Fruit fly (Drosophila melanogaster) whole organism, larva: Measurements from ENCODE around the gene CG42367.

Experiments used
- noc ChIP-seq: fragments of 200-800 bp; sonication (Bioruptor generic); optimal IDR thresholded peaks from 3 replicates; lab custom pipeline; 2019; ENCODE audit warnings: missing biosample characterization, mild to moderate bottlenecking, missing genetic modification characterization, moderate library complexity

Gene CG42367

dm6 chr2L:9915011-9915850 lies 15.1 kb upstream of the CG42367 start, which contains the start of gene yip2:
Gene yip2 (plus strand): TSS chr2L:9915253.
- peak; percentile 70 for TF ChIP-seq noc (tag; lab: Kevin White, UChicago)

dm6 chr2L:9918020-9918959 lies 12.1 kb upstream of the CG42367 start, which contains the start of the genes CG5885 and CG4598:
Gene CG5885 (minus strand): TSS chr2L:9918330.
Gene CG4598 (plus strand): TSS chr2L:9918618.
- TF ChIP-seq noc (tag; lab: Kevin White, UChicago) = peak; percentile 68

- TF ChIP-seq noc (tag; lab: Kevin White, UChicago) = no peak
These were observed 11.2 kb upstream of the CG42367 start for dm6 chr2L:9919218-9919617.

dm6 chr2L:9919949-9920348 lies 10.4 kb upstream of the CG42367 start, which contains the start of gene CG4594:
Gene CG4594 (plus strand): TSS chr2L:9920160.
- no peak for TF ChIP-seq noc (tag; lab: Kevin White, UChicago)

dm6 chr2L:9921401-9921800 lies 9.0 kb upstream of the CG42367 start, which contains the start of gene CG4592:
Gene CG4592 (plus strand): TSS chr2L:9921633.
- no peak for TF ChIP-seq noc (tag; lab: Kevin White, UChicago)

dm6 chr2L:9924765-9925164 lies 5.6 kb upstream of the CG42367 start, which contains the start of the genes TbCMF46 and CG42366:
Gene TbCMF46 (minus strand): TSS chr2L:9924865.
Gene CG42366 (plus strand): TSS chr2L:9925161.
- TF ChIP-seq noc (tag; lab: Kevin White, UChicago) = no peak

- no peak for TF ChIP-seq noc (tag; lab: Kevin White, UChicago)
These were observed 2.7 kb downstream of the CG42367 start, which contains the start of gene Cpr30F for dm6 chr2L:9933063-9933462. Gene Cpr30F (minus strand): TSS chr2L:9933163.

- TF ChIP-seq noc (tag; lab: Kevin White, UChicago) = no peak
These were observed 7.5 kb downstream of the CG42367 start, which contains the start of gene Arglu1 for dm6 chr2L:9937908-9938307. Gene Arglu1 (minus strand): TSS chr2L:9938134.

- TF ChIP-seq noc (tag; lab: Kevin White, UChicago) = peak; percentile 43
These were observed 8.4 kb downstream of the CG42367 start, which contains the start of the genes Datp and CG4619 for dm6 chr2L:9938631-9939256. Gene Datp (minus strand): TSS chr2L:9938790. Gene CG4619 (plus strand): TSS chr2L:9938863.

- peak; percentile 61 for TF ChIP-seq noc (tag; lab: Kevin White, UChicago)
These were observed 13.1 kb downstream of the CG42367 start for dm6 chr2L:9943521-9943920.

- TF ChIP-seq noc (tag; lab: Kevin White, UChicago) = no peak
These were observed 14.7 kb downstream of the CG42367 start for dm6 chr2L:9945086-9945485.

- TF ChIP-seq noc (tag; lab: Kevin White, UChicago) = no peak
These were observed 15.7 kb downstream of the CG42367 start for dm6 chr2L:9946051-9946450.

dm6 chr2L:9947265-9947664 lies 16.9 kb downstream of the CG42367 start, which contains the start of gene CG5853:
Gene CG5853 (minus strand): TSS chr2L:9947648.
- peak; percentile 56 for TF ChIP-seq noc (tag; lab: Kevin White, UChicago)

dm6 chr2L:9947738-9948519 lies 17.5 kb downstream of the CG42367 start:
- TF ChIP-seq noc (tag; lab: Kevin White, UChicago) = peak; percentile 28
